Fruit fly (Drosophila melanogaster) whole organism, embryonic: ENCODE results near the gene CG17738.

Experiments used
- Atf-2 ChIP-seq: fragments of 200-800 bp; sonication (Bioruptor generic); optimal IDR thresholded peaks from 2 replicates; lab custom pipeline; 2016; ENCODE audit warnings: missing biosample characterization, missing genetic modification characterization
- Bgb ChIP-seq: fragments of 200-800 bp; sonication (Bioruptor generic); IDR thresholded peaks from 2 replicates; pipeline ENCODE4 v1.3.6; 2022; ENCODE audit warnings: missing biosample characterization, missing genetic modification characterization; ENCODE audit not compliant: partially characterized antibody
- CG10565 ChIP-seq: fragments of 200-800 bp; sonication (Bioruptor generic); optimal IDR thresholded peaks from 3 replicates; lab custom pipeline; 2016; ENCODE audit warnings: missing biosample characterization, mild to moderate bottlenecking, missing genetic modification characterization
- CG11560 ChIP-seq: fragments of 200-800 bp; sonication (Bioruptor generic); IDR thresholded peaks from 3 replicates; pipeline ENCODE4 v1.3.6; 2022; ENCODE audit warnings: missing biosample characterization, missing genetic modification characterization
- CG15479 ChIP-seq: fragments of 200-800 bp; sonication (Bioruptor generic); optimal IDR thresholded peaks from 3 replicates; lab custom pipeline; 2019; ENCODE audit warnings: missing biosample characterization, mild to moderate bottlenecking, missing genetic modification characterization, moderate library complexity
- CG1602 ChIP-seq: fragments of 200-800 bp; sonication (Bioruptor generic); optimal IDR thresholded peaks from 3 replicates; lab custom pipeline; 2016; ENCODE audit warnings: missing biosample characterization, missing genetic modification characterization
- CG18011 ChIP-seq: fragments of 200-800 bp; sonication (Bioruptor generic); optimal IDR thresholded peaks from 2 replicates; lab custom pipeline; 2017; ENCODE audit warnings: missing biosample characterization, missing genetic modification characterization, mild to moderate bottlenecking, moderate library complexity, missing genotype
- CG18262 ChIP-seq: fragments of 200-800 bp; optimal IDR thresholded peaks from 3 replicates; lab custom pipeline; 2019; ENCODE audit warnings: missing biosample characterization, mild to moderate bottlenecking, missing genetic modification characterization, moderate library complexity
- CG1832 ChIP-seq: fragments of 200-800 bp; sonication (Bioruptor generic); optimal IDR thresholded peaks from 2 replicates; lab custom pipeline; 2017; ENCODE audit warnings: missing biosample characterization, mild to moderate bottlenecking, missing genetic modification characterization, inconsistent platforms
- CG18764 ChIP-seq: fragments of 200-800 bp; sonication (Bioruptor generic); optimal IDR thresholded peaks from 3 replicates; lab custom pipeline; 2016; ENCODE audit warnings: missing biosample characterization, missing genetic modification characterization
- CG32767 ChIP-seq: fragments of 200-800 bp; sonication (Bioruptor generic); IDR thresholded peaks from 2 replicates; pipeline ENCODE4 v1.3.6; 2022; ENCODE audit warnings: missing biosample characterization, missing genetic modification characterization
- CG32772 ChIP-seq: fragments of 200-800 bp; sonication (Bioruptor generic); IDR thresholded peaks from 2 replicates; pipeline ENCODE4 v1.3.6; 2022; ENCODE audit warnings: missing biosample characterization, missing genetic modification characterization
- CG3726 ChIP-seq: fragments of 200-800 bp; sonication (Bioruptor generic); IDR thresholded peaks from 3 replicates; pipeline ENCODE4, ENCODE4 v1.3.6; 2022; ENCODE audit warnings: missing biosample characterization, missing genetic modification characterization
- CG42726 ChIP-seq: fragments of 200-800 bp; sonication (Bioruptor generic); IDR thresholded peaks from 2 replicates; pipeline ENCODE4 v1.3.6; 2022; ENCODE audit warnings: missing biosample characterization, missing genetic modification characterization; ENCODE audit not compliant: partially characterized antibody
- CG5180 ChIP-seq: fragments of 200-800 bp; sonication (Bioruptor generic); optimal IDR thresholded peaks from 3 replicates; lab custom pipeline; 2017; ENCODE audit warnings: missing biosample characterization, missing genetic modification characterization, mild to moderate bottlenecking, moderate library complexity, missing genetic modification reagents
- CG5953 ChIP-seq: fragments of 200-800 bp; sonication (Bioruptor generic); IDR thresholded peaks from 2 replicates; pipeline ENCODE4 v1.3.6; 2022; ENCODE audit warnings: missing biosample characterization, missing genetic modification characterization
- CG6175 ChIP-seq: fragments of 200-800 bp; sonication (Bioruptor generic); IDR thresholded peaks from 3 replicates; pipeline ENCODE4 v1.3.6; 2022; ENCODE audit warnings: missing biosample characterization, missing genetic modification characterization
- CG6765 ChIP-seq: fragments of 200-800 bp; sonication (Bioruptor generic); optimal IDR thresholded peaks from 3 replicates; lab custom pipeline; 2017; ENCODE audit warnings: missing biosample characterization, mild to moderate bottlenecking, missing genetic modification characterization
- CG9932 ChIP-seq: fragments of 200-800 bp; sonication (Bioruptor generic); IDR thresholded peaks from 2 replicates; pipeline ENCODE4 v1.3.6; 2022; ENCODE audit warnings: missing biosample characterization, missing genetic modification characterization
- CTCF ChIP-seq: fragments of 200-800 bp; sonication (Bioruptor generic); optimal IDR thresholded peaks from 2 replicates; lab custom pipeline; 2017; ENCODE audit warnings: missing biosample characterization, mild to moderate bottlenecking, missing genetic modification characterization, moderate library complexity
- D19A ChIP-seq: fragments of 200-800 bp; optimal IDR thresholded peaks from 3 replicates; lab custom pipeline; 2019; ENCODE audit warnings: missing biosample characterization, mild to moderate bottlenecking, missing genetic modification characterization, moderate library complexity
- Dbx ChIP-seq: fragments of 200-800 bp; sonication (Bioruptor generic); IDR thresholded peaks from 3 replicates; pipeline ENCODE4 v1.3.6; 2022; ENCODE audit warnings: missing biosample characterization, missing genetic modification characterization
- Dek ChIP-seq: fragments of 200-800 bp; sonication (Bioruptor generic); optimal IDR thresholded peaks from 3 replicates; lab custom pipeline; 2019; ENCODE audit warnings: missing biosample characterization, mild to moderate bottlenecking, missing genetic modification characterization, moderate library complexity
- Dip3 ChIP-seq: fragments of 200-800 bp; sonication (Bioruptor generic); optimal IDR thresholded peaks from 3 replicates; lab custom pipeline; 2016; ENCODE audit warnings: missing biosample characterization, missing genetic modification characterization
- Fer2 ChIP-seq: fragments of 200-800 bp; sonication (Bioruptor generic); optimal IDR thresholded peaks from 2 replicates; lab custom pipeline; 2018; ENCODE audit warnings: missing biosample characterization, mild to moderate bottlenecking, missing genetic modification characterization, moderate library complexity
- Hmr ChIP-seq: fragments of 200-800 bp; sonication (Bioruptor generic); optimal IDR thresholded peaks from 3 replicates; lab custom pipeline; 2017; ENCODE audit warnings: mild to moderate bottlenecking, missing biosample characterization, missing genetic modification reagents, missing genetic modification characterization
- Hr78 ChIP-seq, 2 experiments: fragments of 200-800 bp in 1 of 2; fragments of >200 bp in 1 of 2; sonication (Bioruptor generic) in 1 of 2; optimal IDR thresholded peaks; 2 replicates each; lab custom pipeline; 2017 to 2019; ENCODE audit warnings: missing biosample characterization in 2 of 2, missing genetic modification characterization in 2 of 2, mild to moderate bottlenecking in 1 of 2, moderate library complexity in 1 of 2
- Med ChIP-seq: fragments of 200-800 bp; sonication (Bioruptor generic); peaks from one replicate; lab custom pipeline; 2016; ENCODE audit warnings: missing biosample characterization, missing genetic modification characterization, mild to moderate bottlenecking, inconsistent platforms, moderate library complexity
- Pdp1 ChIP-seq, 2 experiments: fragments of 200-800 bp; sonication (Bioruptor generic); optimal IDR thresholded peaks; 3 replicates each; lab custom pipeline; 2016; ENCODE audit warnings: missing biosample characterization in 2 of 2, missing genetic modification characterization in 2 of 2, mild to moderate bottlenecking in 1 of 2, moderate library complexity in 1 of 2
- Scr ChIP-seq: fragments of 200-800 bp; sonication (Bioruptor generic); IDR thresholded peaks from 2 replicates; pipeline ENCODE4 v1.3.6; 2022; ENCODE audit warnings: missing biosample characterization, missing genetic modification characterization; ENCODE audit not compliant: partially characterized antibody
- Tbp ChIP-seq: fragments of >200 bp; optimal IDR thresholded peaks from 2 replicates; lab custom pipeline; 2018; ENCODE audit warnings: missing biosample characterization, missing genetic modification characterization
- Usf ChIP-seq: fragments of 200-800 bp; sonication (Bioruptor generic); optimal IDR thresholded peaks from 2 replicates; lab custom pipeline; 2017; ENCODE audit warnings: missing genotype, missing biosample characterization, missing genetic modification characterization
- ac ChIP-seq: fragments of 200-800 bp; sonication (Bioruptor generic); optimal IDR thresholded peaks from 3 replicates; lab custom pipeline; 2017; ENCODE audit warnings: missing biosample characterization, mild to moderate bottlenecking, missing genetic modification characterization
- bsh ChIP-seq, 2 experiments: fragments of 200-800 bp; sonication (Bioruptor generic); optimal IDR thresholded peaks; 2 replicates each; lab custom pipeline; 2017 to 2018; ENCODE audit warnings: mild to moderate bottlenecking in 2 of 2, missing biosample characterization in 2 of 2, missing genetic modification characterization in 2 of 2, moderate library complexity in 1 of 2
- chif ChIP-seq, 2 experiments: fragments of 200-800 bp; sonication (Bioruptor generic); optimal IDR thresholded peaks; 3 replicates each; lab custom pipeline; 2016; ENCODE audit warnings: missing biosample characterization in 2 of 2, missing genetic modification characterization in 2 of 2
- chinmo ChIP-seq: fragments of 200-800 bp; sonication (Bioruptor generic); IDR thresholded peaks from 4 replicates; pipeline ENCODE4 v1.3.6; 2022; ENCODE audit warnings: missing biosample characterization, missing genetic modification characterization; ENCODE audit not compliant: partially characterized antibody
- chm ChIP-seq: fragments of 200-800 bp; sonication (Bioruptor generic); IDR thresholded peaks from 2 replicates; pipeline ENCODE4 v1.3.6; 2022; ENCODE audit warnings: missing biosample characterization, missing genetic modification characterization
- ci ChIP-seq: fragments of 200-800 bp; sonication (Bioruptor generic); IDR thresholded peaks from 3 replicates; pipeline ENCODE4 v1.3.6; 2022; ENCODE audit warnings: missing biosample characterization, missing genetic modification characterization
- fu2 ChIP-seq: fragments of 200-800 bp; sonication (Bioruptor generic); optimal IDR thresholded peaks from 2 replicates; lab custom pipeline; 2016; ENCODE audit warnings: missing biosample characterization, missing genetic modification characterization
- hb ChIP-seq: fragments of 200-800 bp; sonication (Bioruptor generic); IDR thresholded peaks from 3 replicates; pipeline ENCODE4 v1.3.6; 2022; ENCODE audit warnings: missing biosample characterization, missing genetic modification characterization; ENCODE audit not compliant: partially characterized antibody
- pho ChIP-seq: fragments of 200-800 bp; sonication (Bioruptor generic); optimal IDR thresholded peaks from 2 replicates; lab custom pipeline; 2016; ENCODE audit warnings: missing biosample characterization, missing genetic modification characterization
- sens ChIP-seq: fragments of 200-800 bp; sonication (Bioruptor generic); peaks from one replicate; lab custom pipeline; 2016; ENCODE audit warnings: missing biosample characterization, missing genetic modification characterization
- slou ChIP-seq: fragments of 200-800 bp; sonication (Bioruptor generic); optimal IDR thresholded peaks from 3 replicates; lab custom pipeline; 2016; ENCODE audit warnings: missing biosample characterization, missing genetic modification characterization
- sr ChIP-seq: fragments of 200-800 bp; sonication (Bioruptor generic); IDR thresholded peaks from 3 replicates; pipeline ENCODE4 v1.3.6; 2022; ENCODE audit warnings: missing biosample characterization, missing genetic modification characterization
- ssp ChIP-seq: fragments of 200-800 bp; sonication (Bioruptor generic); IDR thresholded peaks from 2 replicates; pipeline ENCODE4 v1.3.6; 2022; ENCODE audit warnings: missing biosample characterization, missing genetic modification characterization
- tio ChIP-seq: fragments of 200-800 bp; sonication (Bioruptor generic); optimal IDR thresholded peaks from 2 replicates; lab custom pipeline; 2017; ENCODE audit warnings: missing biosample characterization, missing genetic modification characterization, inconsistent platforms
- toy ChIP-seq: fragments of 200-800 bp; sonication (Bioruptor generic); IDR thresholded peaks from 2 replicates; pipeline ENCODE4 v1.3.6; 2022; ENCODE audit warnings: missing biosample characterization, missing genetic modification characterization
- twi ChIP-seq: fragments of 200-800 bp; optimal IDR thresholded peaks from 2 replicates; lab custom pipeline; 2019; ENCODE audit warnings: missing biosample characterization, mild to moderate bottlenecking, missing genetic modification characterization, moderate library complexity
- usp ChIP-seq: fragments of >200 bp; optimal IDR thresholded peaks from 2 replicates; lab custom pipeline; 2017; ENCODE audit warnings: missing biosample characterization, missing genetic modification characterization
- yki ChIP-seq: fragments of >200 bp; optimal IDR thresholded peaks from 3 replicates; lab custom pipeline; 2018
- z ChIP-seq: fragments of 200-800 bp; sonication (Bioruptor generic); IDR thresholded peaks from 3 replicates; pipeline ENCODE4 v1.3.6; 2022; ENCODE audit warnings: missing biosample characterization, missing genetic modification characterization

Gene CG17738

dm6 chr3R:12280729-12281342, 10.1 kb downstream of the CG17738 start (continued):
- TF ChIP-seq Dip3 (GFP tag; lab: Kevin White, UChicago) (no peak), Usf (GFP tag; lab: Kevin White, UChicago) (no peak), Tbp (GFP tag; lab: Kevin White, UChicago) (no peak), CG32772 (GFP tag; lab: Robert Waterston, UW) (no peak), Pdp1 (GFP tag; optimal IDR thresholded peaks at IDR 0.05; lab: Kevin White, UChicago) (no peak), Med (GFP tag; lab: Kevin White, UChicago) (peak; percentile 77), chinmo (GFP tag; lab: Robert Waterston, UW) (peak; percentile 93), pho (GFP tag; lab: Kevin White, UChicago) (no peak), yki (no peak), CG5180 (GFP tag; lab: Kevin White, UChicago) (peak; percentile 67), z (GFP tag; lab: Robert Waterston, UW) (peak; percentile 100), usp (no peak), toy (no peak), Dbx (GFP tag; lab: Robert Waterston, UW) (peak; percentile 34; the same call in 1 of the 3 replicates), ac (GFP tag; lab: Kevin White, UChicago) (no peak), fu2 (GFP tag; lab: Kevin White, UChicago) (no peak), CG1832 (GFP tag; lab: Kevin White, UChicago) (peak; percentile 98), Dek (tag; lab: Kevin White, UChicago) (no peak), sens (GFP tag; lab: Kevin White, UChicago) (peak; percentile 59), bsh (GFP tag; optimal IDR thresholded peaks at IDR 0.05; lab: Kevin White, UChicago) (no peak), CG32767 (GFP tag; lab: Robert Waterston, UW) (peak; percentile 20; the same call in 1 of the 2 replicates), twi (tag; lab: Kevin White, UChicago) (no peak), CG9932 (GFP tag; lab: Robert Waterston, UW) (0 out of 2 replicates have a peak, but pooled peaks have one; percentile 8), ci (GFP tag; lab: Robert Waterston, UW) (peak; percentile 22; the same call in 1 of the 3 replicates), CG42726 (GFP tag; lab: Robert Waterston, UW) (peak; percentile 76), CG18262 (no peak), hb (GFP tag; lab: Robert Waterston, UW) (no peak), Fer2 (no peak), CG10565 (GFP tag; lab: Kevin White, UChicago) (no peak), tio (GFP tag; lab: Kevin White, UChicago) (no peak), sr (GFP tag; lab: Robert Waterston, UW) (peak; percentile 26; the same call in 1 of the 3 replicates), chm (GFP tag; lab: Robert Waterston, UW) (peak; percentile 41; the same call in 1 of the 2 replicates), CG11560 (tag; lab: Robert Waterston, UW) (no peak), D19A (tag; lab: Kevin White, UChicago) (no peak), CG6765 (GFP tag; lab: Kevin White, UChicago) (no peak), CG18764 (GFP tag; lab: Kevin White, UChicago) (no peak), CG3726 (GFP tag; lab: Robert Waterston, UW) (no peak), Scr (GFP tag; lab: Robert Waterston, UW) (peak; percentile 70), Atf-2 (no peak), CG18011 (GFP tag; lab: Kevin White, UChicago) (peak; percentile 81), Hr78 (GFP tag; optimal IDR thresholded peaks at IDR 0.05; lab: Kevin White, UChicago) (peak in 1 of 2 experiments; percentile 98), CG1602 (GFP tag; lab: Kevin White, UChicago) (no peak), CG5953 (no peak), Hmr (GFP tag; lab: Kevin White, UChicago) (no peak), CG15479 (GFP tag; lab: Kevin White, UChicago) (peak; percentile 3), slou (no peak), chif (GFP tag; optimal IDR thresholded peaks at IDR 0.05; lab: Kevin White, UChicago) (no peak), ssp (GFP tag; lab: Robert Waterston, UW) (no peak), Bgb (peak; percentile 94), CG6175 (GFP tag; lab: Robert Waterston, UW) (peak; percentile 89), CTCF (peak; percentile 54)
